Worm (Caenorhabditis elegans): ENCODE data around the gene cut-4.

The cut-4 gene

DNA sequence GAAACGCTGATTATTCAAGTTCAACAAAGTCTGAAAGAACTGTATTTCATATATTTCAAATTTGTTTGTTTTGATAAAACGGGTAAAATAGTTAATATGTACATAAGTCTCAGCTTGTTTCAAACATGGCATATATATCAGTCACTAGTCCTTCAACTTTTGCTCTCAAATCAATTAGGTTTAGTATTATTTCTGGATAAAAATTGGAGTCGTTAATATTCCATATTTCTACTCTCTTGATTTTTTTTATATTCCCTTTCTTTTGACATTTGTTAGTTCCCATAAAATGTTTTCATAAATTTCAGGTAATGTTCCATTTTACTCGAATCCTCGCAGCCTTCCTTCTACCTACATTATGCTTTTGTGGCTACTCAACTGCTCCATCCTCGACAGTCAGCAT, at the start of gene cut-4:
Gene cut-4, plus strand, starts transcription at position 301 of the 400 bp plus-strand sequence.
- no peak for TF ChIP-seq blmp-1 (tag; optimal IDR thresholded peaks at IDR 0.05)
- TF ChIP-seq nhr-2 (tag; optimal IDR thresholded peaks at IDR 0.05) = no peak

DNA sequence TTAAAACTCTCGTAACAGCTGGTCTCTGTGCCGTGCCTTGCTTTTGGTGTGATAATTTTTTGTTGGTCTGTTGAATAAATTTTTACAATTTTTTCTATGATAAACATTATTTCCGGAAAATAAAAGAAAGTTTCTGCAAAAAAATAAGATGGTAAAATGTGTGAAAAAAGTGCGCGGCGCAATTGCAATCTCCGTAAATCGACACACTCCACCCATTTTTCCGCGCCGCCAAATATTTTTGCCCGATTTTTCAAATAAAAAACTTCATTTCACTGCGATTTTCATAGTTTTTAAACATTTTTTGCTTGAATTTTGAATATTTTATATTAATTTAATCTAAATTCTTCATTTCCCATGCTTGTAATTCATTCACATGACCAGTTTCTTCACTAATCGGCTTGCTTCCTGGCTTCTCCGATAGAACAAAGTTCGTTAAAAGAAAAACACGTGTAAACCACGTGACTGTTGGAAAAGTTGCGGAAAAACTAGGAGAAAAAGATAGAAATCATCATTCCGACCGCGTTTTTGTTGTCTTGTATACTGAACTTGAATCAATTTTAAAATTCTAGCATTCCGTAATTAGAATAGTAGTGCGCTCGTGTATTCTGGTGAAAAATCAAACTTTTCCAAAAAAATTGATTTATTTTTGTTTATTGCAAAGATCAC, 47.8 kb upstream of the cut-4 start:
- TF ChIP-seq mls-2 (tag; optimal IDR thresholded peaks at IDR 0.05) = peak; percentile 66
- no peak for TF ChIP-seq pha-4 (tag; optimal IDR thresholded peaks at IDR 0.05)
- TF ChIP-seq lin-32 (GFP tag; optimal IDR thresholded peaks at IDR 0.05) = peak; percentile 30
- TF ChIP-seq ceh-43 (GFP tag; optimal IDR thresholded peaks at IDR 0.05) = peak; percentile 77
- no peak for TF ChIP-seq mab-5 (tag; optimal IDR thresholded peaks at IDR 0.05)
- peak; percentile 78 for TF ChIP-seq mep-1 (tag; optimal IDR thresholded peaks at IDR 0.05)
- no peak for TF ChIP-seq ham-2 (GFP tag; optimal IDR thresholded peaks at IDR 0.05)
- TF ChIP-seq flh-1 (GFP tag; optimal IDR thresholded peaks at IDR 0.05) = peak; percentile 5
- peak; percentile 48 for TF ChIP-seq ces-1 (GFP tag; optimal IDR thresholded peaks at IDR 0.05)
- TF ChIP-seq ceh-39 (tag; optimal IDR thresholded peaks at IDR 0.05) = peak; percentile 4
- TF ChIP-seq ceh-83 (GFP tag; optimal IDR thresholded peaks at IDR 0.05) = peak; percentile 74
- peak; percentile 91 for TF ChIP-seq sptf-1 (tag; optimal IDR thresholded peaks at IDR 0.05)
- no peak for TF ChIP-seq nhr-2 (tag; optimal IDR thresholded peaks at IDR 0.05)
- TF ChIP-seq tbx-8 (GFP tag; optimal IDR thresholded peaks at IDR 0.05) = peak; percentile 78
- TF ChIP-seq lsy-2 (tag; optimal IDR thresholded peaks at IDR 0.05) = peak; percentile 52
- TF ChIP-seq M03D4.4 (tag; optimal IDR thresholded peaks at IDR 0.05) = peak; percentile 82
- no peak for TF ChIP-seq sem-2 (GFP tag; optimal IDR thresholded peaks at IDR 0.05)
- TF ChIP-seq drap-1 (GFP tag; optimal IDR thresholded peaks at IDR 0.05) = peak; percentile 54
- TF ChIP-seq cnd-1 (tag; optimal IDR thresholded peaks at IDR 0.05) = peak; percentile 38
- peak; percentile 11 for TF ChIP-seq nhr-237 (tag; optimal IDR thresholded peaks at IDR 0.05)
- peak; percentile 70 for TF ChIP-seq unc-120 (tag; optimal IDR thresholded peaks at IDR 0.05; ENCODE audit: poor library complexity, severe bottlenecking)
- TF ChIP-seq elt-1 (tag; optimal IDR thresholded peaks at IDR 0.05; ENCODE audit: borderline replicate concordance, insufficient read depth) = peak; percentile 54
- TF ChIP-seq bed-3 (GFP tag; optimal IDR thresholded peaks at IDR 0.05) = peak; percentile 37
- TF ChIP-seq nhr-28 (tag; optimal IDR thresholded peaks at IDR 0.05) = no peak
- peak; percentile 39 for TF ChIP-seq hlh-1 (tag; optimal IDR thresholded peaks at IDR 0.05)
- TF ChIP-seq lin-13 (tag; optimal IDR thresholded peaks at IDR 0.05) = no peak

- TF ChIP-seq ceh-43 (GFP tag; optimal IDR thresholded peaks at IDR 0.05) = no peak
- TF ChIP-seq tbx-8 (GFP tag; optimal IDR thresholded peaks at IDR 0.05) = no peak
- no peak for TF ChIP-seq ceh-39 (tag; optimal IDR thresholded peaks at IDR 0.05)
- no peak for TF ChIP-seq ztf-11 (tag; optimal IDR thresholded peaks at IDR 0.05)
- TF ChIP-seq zip-8 (tag; optimal IDR thresholded peaks at IDR 0.05) = no peak
- TF ChIP-seq lin-13 (tag; optimal IDR thresholded peaks at IDR 0.05) = no peak
- TF ChIP-seq unc-62 (GFP tag; optimal IDR thresholded peaks at IDR 0.05) = no peak
- TF ChIP-seq nhr-237 (tag; optimal IDR thresholded peaks at IDR 0.05) = no peak
- no peak for TF ChIP-seq snpc-4 (tag; optimal IDR thresholded peaks at IDR 0.05)
- TF ChIP-seq elt-1 (tag; optimal IDR thresholded peaks at IDR 0.05; ENCODE audit: borderline replicate concordance, insufficient read depth) = no peak
- no peak for TF ChIP-seq ces-1 (GFP tag; optimal IDR thresholded peaks at IDR 0.05)
- no peak for TF ChIP-seq sptf-1 (tag; optimal IDR thresholded peaks at IDR 0.05)
- TF ChIP-seq unc-120 (tag; optimal IDR thresholded peaks at IDR 0.05; ENCODE audit: poor library complexity, severe bottlenecking) = no peak
- TF ChIP-seq lsy-2 (tag; optimal IDR thresholded peaks at IDR 0.05) = no peak
Measured at ce11 chrII:10389038-10389437, 46.9 kb upstream of the cut-4 start.

- TF ChIP-seq ces-1 (GFP tag; optimal IDR thresholded peaks at IDR 0.05) (no peak), sem-2 (GFP tag; optimal IDR thresholded peaks at IDR 0.05) (no peak), blmp-1 (tag; optimal IDR thresholded peaks at IDR 0.05) (no peak), snpc-4 (tag; optimal IDR thresholded peaks at IDR 0.05) (no peak), mab-5 (tag; optimal IDR thresholded peaks at IDR 0.05) (no peak), ceh-39 (tag; optimal IDR thresholded peaks at IDR 0.05) (no peak)
Measured at ce11 chrII:10389776-10390175, 46.2 kb upstream of the cut-4 start.
